Worm (Caenorhabditis elegans) whole organism, midembryonic: ENCODE data around the gene glrx-21.

Source experiments
- cog-1 ChIP-seq: sonication (generic microtip); optimal IDR thresholded peaks from 2 replicates; lab custom pipeline; 2016; ENCODE audit warnings: missing genetic modification characterization, missing compliant biosample characterization
- flt-1 ChIP-seq: fragments of 200-800 bp; sonication (Bioruptor generic); IDR thresholded peaks from 2 replicates; pipeline ENCODE4 v1.3.6; 2022; ENCODE audit warnings: missing genetic modification characterization, missing compliant biosample characterization
- ref-1 ChIP-seq: fragments of 200-800 bp; sonication (Bioruptor generic); conservative IDR thresholded peaks from 2 replicates; pipeline ENCODE4 v1.3.6; 2022; ENCODE audit warnings: missing genetic modification reagents, missing genetic modification characterization, missing compliant biosample characterization
- tab-1 ChIP-seq: fragments of 200-800 bp; sonication (Bioruptor generic); IDR thresholded peaks from 2 replicates; pipeline ENCODE4 v1.3.6; 2022; ENCODE audit warnings: missing genetic modification characterization, missing compliant biosample characterization
- ztf-23 ChIP-seq: fragments of 200-800 bp; sonication (Bioruptor generic); IDR thresholded peaks from 2 replicates; pipeline ENCODE4 v1.3.6; 2022; ENCODE audit warnings: missing genetic modification reagents, missing genetic modification characterization, missing compliant biosample characterization
- ztf-29 ChIP-seq: fragments of 200-800 bp; sonication (Bioruptor generic); IDR thresholded peaks from 2 replicates; pipeline ENCODE4 v1.3.6; 2022; ENCODE audit warnings: missing genetic modification reagents, missing genetic modification characterization, missing compliant biosample characterization

DNA sequence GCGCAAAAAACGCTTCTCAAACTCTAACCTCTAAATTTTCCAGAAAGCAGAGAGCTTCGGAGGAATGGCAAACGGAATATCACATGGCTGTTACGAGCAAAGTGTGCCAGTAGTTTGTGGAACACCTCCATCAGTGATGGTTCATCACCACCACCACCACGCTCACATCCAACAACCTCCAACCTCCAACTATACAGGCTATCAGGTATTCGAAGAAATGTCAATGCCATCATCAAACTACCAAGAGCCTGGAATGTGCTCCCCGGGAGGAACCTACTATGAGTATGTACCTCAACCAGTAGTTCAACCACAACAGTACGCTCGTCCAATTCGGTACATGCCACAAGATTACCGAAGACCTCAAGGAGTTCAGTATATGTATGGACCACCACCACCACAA is 2.4 kb downstream of the glrx-21 start:
- TF ChIP-seq flt-1 (GFP tag; lab: Robert Waterston, UW): no peak
- no peak for TF ChIP-seq cog-1 (tag; lab: Kevin White, UChicago)
- TF ChIP-seq tab-1: no peak
- TF ChIP-seq ztf-29 (GFP tag; lab: Robert Waterston, UW): no peak
- TF ChIP-seq ztf-23 (GFP tag; lab: Robert Waterston, UW): no peak
- TF ChIP-seq ref-1 (GFP tag; lab: Robert Waterston, UW): no peak
